Worm (Caenorhabditis elegans) whole organism, midembryonic: ENCODE measurements around the gene str-200.
"Not testable (repeated sequence)": the region's sequence is repeated elsewhere in the genome, so short reads cannot be mapped to it uniquely, and the experiment has no call there.

Experiments used
- T22C8.4 ChIP-seq: fragments of 200-800 bp; sonication (Bioruptor generic); IDR thresholded peaks from 2 replicates; pipeline ENCODE4 v1.3.6; 2022; ENCODE audit warnings: missing genetic modification characterization, missing compliant biosample characterization
- cog-1 ChIP-seq: sonication (generic microtip); optimal IDR thresholded peaks from 2 replicates; lab custom pipeline; 2016; ENCODE audit warnings: missing genetic modification characterization, missing compliant biosample characterization
- tab-1 ChIP-seq: fragments of 200-800 bp; sonication (Bioruptor generic); IDR thresholded peaks from 2 replicates; pipeline ENCODE4 v1.3.6; 2022; ENCODE audit warnings: missing genetic modification characterization, missing compliant biosample characterization

DNA sequence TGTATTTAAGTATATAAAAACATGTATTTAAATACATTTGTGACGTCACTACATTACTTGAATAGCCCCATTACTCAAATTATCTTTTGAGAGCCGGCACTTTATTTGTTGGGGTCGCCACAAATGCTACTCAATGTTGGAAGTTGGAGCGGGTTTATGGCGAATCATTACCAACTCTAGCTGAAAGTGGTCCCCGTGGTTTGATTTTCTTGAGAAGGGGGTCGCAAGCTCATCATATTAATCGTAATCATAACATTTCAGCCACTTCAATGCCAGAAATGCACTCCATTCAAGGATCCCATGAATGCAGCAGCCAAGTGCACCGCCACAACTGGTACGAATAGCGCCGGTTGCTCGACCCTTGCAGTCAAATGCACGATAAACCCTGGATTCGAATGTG is 6.3 kb upstream of the str-200 start, which contains the start of gene F20E11.7:
- TF ChIP-seq cog-1 (tag; lab: Kevin White, UChicago); tab-1 (GFP tag; lab: Robert Waterston, UW); T22C8.4: not testable (repeated sequence)
